Worm (Caenorhabditis elegans) whole organism, young adult: ENCODE measurements around the gene B0252.3.

Source experiments
- D2030.7 ChIP-seq: fragments of 200-800 bp; sonication (Bioruptor generic); IDR thresholded peaks from 2 replicates; pipeline ENCODE4 v1.3.6; 2022; ENCODE audit warnings: missing genetic modification reagents, missing genetic modification characterization, missing compliant biosample characterization
- F52B5.7 ChIP-seq: sonication (generic microtip); optimal IDR thresholded peaks from 2 replicates; lab custom pipeline; 2016; ENCODE audit warnings: mild to moderate bottlenecking, missing genetic modification characterization, missing compliant biosample characterization
- K11D2.4 ChIP-seq: fragments of 200-800 bp; sonication (Bioruptor generic); IDR thresholded peaks from 2 replicates; pipeline ENCODE4 v1.3.6; 2022; ENCODE audit warnings: missing genetic modification reagents, missing genetic modification characterization, missing compliant biosample characterization
- Y53F4B.3 ChIP-seq: fragments of 200-800 bp; sonication (Bioruptor generic); IDR thresholded peaks from 2 replicates; pipeline ENCODE4 v1.3.6; 2022; ENCODE audit warnings: missing genetic modification reagents, missing genetic modification characterization, missing compliant biosample characterization
- ama-1 ChIP-seq, 3 experiments: fragments of 150-350 bp in 1 of 3; sonication (generic microtip) in 2 of 3; optimal IDR thresholded peaks; 2 replicates each; lab custom pipeline; 2014 to 2018; ENCODE audit warnings: missing biosample characterization in 2 of 3, missing genetic modification characterization in 2 of 3, missing genetic modification reagents in 2 of 3
- attf-5 ChIP-seq: fragments of 200-800 bp; sonication (Bioruptor generic); optimal IDR thresholded peaks from 2 replicates; lab custom pipeline; 2018; ENCODE audit warnings: mild to moderate bottlenecking, missing genetic modification characterization, missing compliant biosample characterization
- cebp-1 ChIP-seq, 2 experiments: fragments of 200-800 bp in 1 of 2; sonication (Bioruptor generic) in 1 of 2; sonication (generic microtip) in 1 of 2; IDR thresholded peaks in 1 of 2; optimal IDR thresholded peaks in 1 of 2; 2 replicates each; pipeline versions ENCODE4 v1.3.6 to Lab custom; 2017 to 2022; ENCODE audit warnings: missing compliant biosample characterization in 2 of 2, missing genetic modification characterization in 2 of 2, mild to moderate bottlenecking in 1 of 2, missing genetic modification reagents in 1 of 2, moderate library complexity in 1 of 2
- ceh-100 ChIP-seq: fragments of 200-800 bp; sonication (Bioruptor generic); IDR thresholded peaks from 2 replicates; pipeline ENCODE4 v1.3.6; 2022; ENCODE audit warnings: missing genetic modification reagents, missing genetic modification characterization, missing compliant biosample characterization
- ceh-91 ChIP-seq: fragments of 200-800 bp; sonication (Bioruptor generic); IDR thresholded peaks from 2 replicates; pipeline ENCODE4 v1.3.6; 2022; ENCODE audit warnings: missing genetic modification reagents, missing genetic modification characterization, missing compliant biosample characterization
- die-1 ChIP-seq: sonication (generic microtip); optimal IDR thresholded peaks from 2 replicates; lab custom pipeline; 2016; ENCODE audit warnings: missing genotype, mild to moderate bottlenecking, missing genetic modification characterization, missing compliant biosample characterization
- egl-44 ChIP-seq: fragments of 200-800 bp; sonication (Bioruptor generic); IDR thresholded peaks from 2 replicates; pipeline ENCODE4 v1.3.6; 2022; ENCODE audit warnings: missing genetic modification reagents, missing genetic modification characterization, missing compliant biosample characterization
- ets-4 ChIP-seq: fragments of 200-800 bp; sonication (Bioruptor generic); optimal IDR thresholded peaks from 2 replicates; lab custom pipeline; 2018; ENCODE audit warnings: mild to moderate bottlenecking, missing genetic modification characterization, missing compliant biosample characterization
- hrde-1 ChIP-seq: sonication (generic microtip); optimal IDR thresholded peaks from 2 replicates; lab custom pipeline; 2016; ENCODE audit warnings: missing genetic modification characterization, mild to moderate bottlenecking, missing compliant biosample characterization, moderate library complexity, missing genotype, missing genetic modification reagents, borderline replicate concordance
- hsf-1 ChIP-seq: fragments of 200-800 bp; sonication (Bioruptor generic); IDR thresholded peaks from 2 replicates; pipeline ENCODE4 v1.3.6; 2022; ENCODE audit warnings: missing genetic modification reagents, missing genetic modification characterization, missing compliant biosample characterization
- lag-1 ChIP-seq: fragments of 200-800 bp; sonication (Bioruptor generic); IDR thresholded peaks from 2 replicates; pipeline ENCODE4 v1.3.6; 2022; ENCODE audit warnings: missing genetic modification reagents, missing genetic modification characterization, missing compliant biosample characterization
- let-526 ChIP-seq: fragments of 200-800 bp; sonication (Bioruptor generic); IDR thresholded peaks from 2 replicates; pipeline ENCODE4 v1.3.6; 2022; ENCODE audit warnings: missing genetic modification reagents, missing genetic modification characterization, missing compliant biosample characterization
- lin-26 ChIP-seq: fragments of 200-800 bp; sonication (Bioruptor generic); IDR thresholded peaks from 2 replicates; pipeline ENCODE4 v1.3.6; 2022; ENCODE audit warnings: missing genetic modification reagents, missing genetic modification characterization, missing compliant biosample characterization
- lin-40 ChIP-seq: sonication (generic microtip); optimal IDR thresholded peaks from 2 replicates; lab custom pipeline; 2016; ENCODE audit warnings: missing genetic modification characterization, mild to moderate bottlenecking, missing compliant biosample characterization, missing genotype, missing genetic modification reagents
- lin-54 ChIP-seq: fragments of 200-800 bp; sonication (Bioruptor generic); optimal IDR thresholded peaks from 2 replicates; lab custom pipeline; 2018; ENCODE audit warnings: mild to moderate bottlenecking, missing genetic modification characterization, missing compliant biosample characterization
- lir-1 ChIP-seq: fragments of 200-800 bp; sonication (Bioruptor generic); conservative IDR thresholded peaks from 2 replicates; pipeline ENCODE4 v1.3.6; 2022; ENCODE audit warnings: missing genetic modification reagents, missing genetic modification characterization, missing compliant biosample characterization
- lsl-1 ChIP-seq: fragments of 200-800 bp; sonication (Bioruptor generic); optimal IDR thresholded peaks from 2 replicates; lab custom pipeline; 2018; ENCODE audit warnings: mild to moderate bottlenecking, missing genetic modification characterization, moderate library complexity, missing compliant biosample characterization
- madf-10 ChIP-seq: sonication (generic microtip); optimal IDR thresholded peaks from 2 replicates; lab custom pipeline; 2016; ENCODE audit warnings: mild to moderate bottlenecking, missing genetic modification characterization, missing compliant biosample characterization
- madf-3 ChIP-seq: fragments of 200-800 bp; sonication (Bioruptor generic); IDR thresholded peaks from 2 replicates; pipeline ENCODE4 v1.3.6; 2022; ENCODE audit warnings: missing genetic modification reagents, missing genetic modification characterization, missing compliant biosample characterization
- mcd-1 ChIP-seq: fragments of 200-800 bp; sonication (Bioruptor generic); IDR thresholded peaks from 2 replicates; pipeline ENCODE4 v1.3.6; 2022; ENCODE audit warnings: missing genetic modification reagents, missing genetic modification characterization, missing compliant biosample characterization
- nfyb-1 ChIP-seq: fragments of 200-800 bp; sonication (Bioruptor generic); IDR thresholded peaks from 2 replicates; pipeline ENCODE4 v1.3.6; 2022; ENCODE audit warnings: missing genetic modification reagents, missing genetic modification characterization, missing compliant biosample characterization
- nhr-80 ChIP-seq: sonication (generic microtip); optimal IDR thresholded peaks from 2 replicates; lab custom pipeline; 2016; ENCODE audit warnings: missing genetic modification characterization, missing compliant biosample characterization
- pha-4 ChIP-seq: fragments of 150-350 bp; sonication (generic microtip); optimal IDR thresholded peaks from 2 replicates; lab custom pipeline; 2014; ENCODE audit warnings: missing biosample characterization, missing genetic modification reagents, missing genetic modification characterization
- sdz-38 ChIP-seq: sonication (generic microtip); optimal IDR thresholded peaks from 2 replicates; lab custom pipeline; 2016; ENCODE audit warnings: missing genotype, missing genetic modification characterization, missing compliant biosample characterization
- snpc-1.1 ChIP-seq: sonication (generic microtip); optimal IDR thresholded peaks from 2 replicates; lab custom pipeline; 2017; ENCODE audit warnings: missing genetic modification characterization, mild to moderate bottlenecking, missing compliant biosample characterization, antibody characterized with exemption, moderate library complexity, missing genotype, missing genetic modification reagents; ENCODE audit not compliant: insufficient read depth
- somi-1 ChIP-seq: fragments of 200-800 bp; sonication (Bioruptor generic); optimal IDR thresholded peaks from 2 replicates; lab custom pipeline; 2018; ENCODE audit warnings: mild to moderate bottlenecking, missing genetic modification characterization, missing compliant biosample characterization
- tbp1 ChIP-seq: fragments of 200-800 bp; sonication (Bioruptor generic); optimal IDR thresholded peaks from 2 replicates; lab custom pipeline; 2018; ENCODE audit warnings: mild to moderate bottlenecking, missing genetic modification characterization, missing compliant biosample characterization
- unc-62 ChIP-seq: fragments of 150-350 bp; optimal IDR thresholded peaks from 2 replicates; lab custom pipeline; 2014; ENCODE audit warnings: missing biosample characterization, missing genetic modification reagents, missing genetic modification characterization
- ztf-3 ChIP-seq: fragments of 200-800 bp; sonication (Bioruptor generic); optimal IDR thresholded peaks from 2 replicates; lab custom pipeline; 2018; ENCODE audit warnings: mild to moderate bottlenecking, missing genetic modification characterization, missing compliant biosample characterization

The B0252.3 gene

ce11 chrII:6898017-6898779, 9.4 kb downstream of the B0252.3 start, which contains the start of gene hrpl-1 (continued):
- TF ChIP-seq lag-1 (GFP tag; lab: Robert Waterston, UW): no peak
- 0 out of 2 replicates have a peak, but pooled peaks have one; percentile 57 for TF ChIP-seq lin-26 (GFP tag; lab: Robert Waterston, UW)
- TF ChIP-seq Y53F4B.3 (GFP tag; lab: Robert Waterston, UW): no peak
- no peak for TF ChIP-seq sdz-38 (tag; lab: Kevin White, UChicago)
- TF ChIP-seq madf-10 (tag; lab: Kevin White, UChicago): no peak
- no peak for TF ChIP-seq madf-3
- TF ChIP-seq mcd-1 (GFP tag; lab: Robert Waterston, UW): no peak
- TF ChIP-seq ceh-100 (GFP tag; lab: Robert Waterston, UW): no peak
- peak; percentile 31 for TF ChIP-seq hrde-1
- TF ChIP-seq D2030.7 (GFP tag; lab: Robert Waterston, UW): no peak
- TF ChIP-seq lin-54 (GFP tag; lab: Kevin White, UChicago): peak; percentile 0
- TF ChIP-seq nhr-80 (tag; lab: Kevin White, UChicago): no peak
- TF ChIP-seq ets-4 (GFP tag; lab: Kevin White, UChicago): no peak
- peak; percentile 74 for TF ChIP-seq die-1 (tag; lab: Kevin White, UChicago)
- TF ChIP-seq pha-4 (tag; lab: Kevin White, UChicago): no peak

ce11 chrII:6897507-6897906, 10.1 kb downstream of the B0252.3 start, which contains the start of gene C44B7.11:
TSS of gene C44B7.11 (minus strand) at chrII:6897540.
- TF ChIP-seq ceh-91 (GFP tag; lab: Robert Waterston, UW): no peak
- TF ChIP-seq nhr-80 (tag; lab: Kevin White, UChicago): peak; percentile 30

- peak; percentile 61 for TF ChIP-seq lsl-1 (GFP tag; lab: Kevin White, UChicago)
- TF ChIP-seq tbp1: no peak
- TF ChIP-seq K11D2.4 (GFP tag; lab: Robert Waterston, UW): no peak
- TF ChIP-seq snpc-1.1: peak; percentile 6
- no peak for TF ChIP-seq ama-1 (optimal IDR thresholded peaks at IDR 0.05; lab: Kevin White, UChicago)
- TF ChIP-seq ama-1 (GFP tag; optimal IDR thresholded peaks at IDR 0.05; lab: Kevin White, UChicago): no peak
Measured at ce11 chrII:6893589-6894245, 13.8 kb downstream of the B0252.3 start, which contains the start of gene adal-1. TSS of gene adal-1 (minus strand) at chrII:6893639.

DNA sequence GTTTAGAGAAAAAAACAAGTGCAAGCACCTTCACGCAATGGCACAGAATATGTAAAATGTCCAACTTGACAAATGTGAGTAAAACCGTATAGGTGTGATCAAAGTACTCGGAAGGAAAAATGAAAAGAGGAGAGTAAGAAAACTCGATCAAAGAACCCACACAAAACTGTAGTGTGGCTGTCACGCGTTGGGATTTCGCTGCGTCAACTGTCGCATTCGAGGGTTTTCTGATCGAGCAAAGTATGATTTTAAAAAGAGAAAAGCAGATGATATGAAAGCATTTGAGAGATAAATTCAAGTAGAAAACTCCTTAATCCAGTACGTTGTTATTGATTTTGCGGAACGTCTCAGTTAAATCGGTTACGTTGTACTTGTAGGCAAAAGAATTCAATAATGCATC, 15.7 kb downstream of the B0252.3 start:
- TF ChIP-seq tbp1: peak; percentile 36
- TF ChIP-seq nhr-80 (tag; lab: Kevin White, UChicago): peak; percentile 33
- TF ChIP-seq F52B5.7 (tag; lab: Kevin White, UChicago): no peak
- no peak for TF ChIP-seq egl-44 (GFP tag; lab: Robert Waterston, UW)
- TF ChIP-seq ztf-3 (GFP tag; lab: Kevin White, UChicago): no peak
- peak; percentile 48; the same call in 1 of the 2 replicates for TF ChIP-seq let-526 (GFP tag; lab: Robert Waterston, UW)
- TF ChIP-seq hsf-1 (GFP tag; lab: Robert Waterston, UW): 0 out of 2 replicates have a peak, but pooled peaks have one; percentile 16
- TF ChIP-seq somi-1 (GFP tag; lab: Kevin White, UChicago): peak; percentile 30
- peak; percentile 46; the same call in 1 of the 2 replicates for TF ChIP-seq nfyb-1 (GFP tag; lab: Robert Waterston, UW)
- peak; percentile 21 for TF ChIP-seq attf-5 (GFP tag; lab: Kevin White, UChicago)
- peak; percentile 24 for TF ChIP-seq unc-62 (GFP tag; lab: Kevin White, UChicago)
- TF ChIP-seq lin-40: peak; percentile 5
- peak; percentile 42 for TF ChIP-seq lin-54 (GFP tag; lab: Kevin White, UChicago)
- TF ChIP-seq cebp-1 (GFP tag; IDR thresholded peaks at IDR 0.05; lab: Robert Waterston, UW): no peak
- peak; percentile 35 for TF ChIP-seq cebp-1 (tag; optimal IDR thresholded peaks at IDR 0.05; lab: Kevin White, UChicago)
- 0 out of 2 replicates have a peak, but pooled peaks have one; percentile 50 for TF ChIP-seq lir-1 (GFP tag; lab: Robert Waterston, UW)
